Worm (Caenorhabditis elegans): ENCODE results near the gene T10B5.3.

DNA sequence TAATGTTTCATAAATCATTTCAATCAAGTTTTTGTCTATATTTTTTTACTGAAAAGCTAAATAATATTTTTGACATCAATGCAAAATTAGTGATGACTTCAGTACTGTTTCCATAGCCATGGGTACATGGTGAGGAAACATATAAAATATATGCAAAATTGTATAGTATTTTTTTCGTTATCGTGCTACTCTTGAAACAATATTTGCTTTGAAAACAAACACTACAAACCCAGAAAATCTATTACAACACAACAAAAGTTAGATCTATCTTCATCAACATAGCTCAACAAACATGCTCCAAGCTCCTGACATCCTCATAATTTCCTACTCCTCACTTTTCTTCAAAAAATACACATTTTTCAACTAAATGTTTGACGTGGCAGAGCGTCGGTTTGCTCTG is 39.0 kb upstream of the T10B5.3 start, which contains the start of gene srp-3:
- TF ChIP-seq ztf-16 (tag; optimal IDR thresholded peaks at IDR 0.05) (no peak), ceh-30 (tag; optimal IDR thresholded peaks at IDR 0.05) (no peak), K02D7.2 (tag; optimal IDR thresholded peaks at IDR 0.05) (no peak), hlh-30 (tag; optimal IDR thresholded peaks at IDR 0.05; ENCODE audit: insufficient read depth) (no peak), pqm-1 (tag; optimal IDR thresholded peaks at IDR 0.05) (no peak), nfya-1 (tag; optimal IDR thresholded peaks at IDR 0.05) (no peak)

Data from whole organism, late embryonic.